Fruit fly (Drosophila melanogaster): ENCODE measurements around the gene Cht5.
A peak's percentile ranks its signal among the peaks of the same experiment; 100 is the strongest.

Cht5 gene

dm6 chr3R:13811737-13812136 is 44.4 kb downstream of the Cht5 start:
- no peak for TF ChIP-seq cic (GFP tag; optimal IDR thresholded peaks at IDR 0.05)
- TF ChIP-seq cnc (optimal IDR thresholded peaks at IDR 0.05): no peak
- TF ChIP-seq CG33017 (tag; optimal IDR thresholded peaks at IDR 0.05): no peak
- TF ChIP-seq CG7101 (tag; optimal IDR thresholded peaks at IDR 0.05): no peak
- TF ChIP-seq CG12768 (GFP tag; optimal IDR thresholded peaks at IDR 0.05): no peak
- TF ChIP-seq CG11617 (GFP tag; optimal IDR thresholded peaks at IDR 0.05): no peak
- no peak for TF ChIP-seq Crg-1 (GFP tag; optimal IDR thresholded peaks at IDR 0.05)
- TF ChIP-seq Clk (GFP tag; optimal IDR thresholded peaks at IDR 0.05): no peak
- no peak for TF ChIP-seq ovo (GFP tag; optimal IDR thresholded peaks at IDR 0.05)
- no peak for TF ChIP-seq pad (GFP tag; optimal IDR thresholded peaks at IDR 0.05)
- TF ChIP-seq CG14711 (tag; optimal IDR thresholded peaks at IDR 0.05): no peak
- no peak for TF ChIP-seq bab1 (GFP tag; optimal IDR thresholded peaks at IDR 0.05)
- no peak for TF ChIP-seq Mnt (GFP tag; optimal IDR thresholded peaks at IDR 0.05)
- TF ChIP-seq Hr96 (GFP tag; optimal IDR thresholded peaks at IDR 0.05): no peak
- TF ChIP-seq toe (GFP tag; optimal IDR thresholded peaks at IDR 0.05): no peak
- TF ChIP-seq CG5204 (GFP tag; optimal IDR thresholded peaks at IDR 0.05): no peak
- TF ChIP-seq CG1620 (GFP tag; optimal IDR thresholded peaks at IDR 0.05): no peak
- no peak for TF ChIP-seq tj (GFP tag; optimal IDR thresholded peaks at IDR 0.05)
- TF ChIP-seq kay (GFP tag; ENCODE audit: borderline replicate concordance): no peak

- TF ChIP-seq Clk (GFP tag; optimal IDR thresholded peaks at IDR 0.05): no peak
- TF ChIP-seq bab1 (GFP tag; optimal IDR thresholded peaks at IDR 0.05): peak; percentile 36
- TF ChIP-seq Mnt (GFP tag; optimal IDR thresholded peaks at IDR 0.05): peak; percentile 9
- TF ChIP-seq Crg-1 (GFP tag; optimal IDR thresholded peaks at IDR 0.05): peak; percentile 36
- peak; percentile 45 for TF ChIP-seq Hr96 (GFP tag; optimal IDR thresholded peaks at IDR 0.05)
- peak; percentile 79 for TF ChIP-seq tj (GFP tag; optimal IDR thresholded peaks at IDR 0.05)
- TF ChIP-seq pad (GFP tag; optimal IDR thresholded peaks at IDR 0.05): no peak
- TF ChIP-seq CG12768 (GFP tag; optimal IDR thresholded peaks at IDR 0.05): peak; percentile 4
These were observed 45.4 kb downstream of the Cht5 start, which contains the start of the genes tal-1A, tal-2A, tal-3A and tal-AA for dm6 chr3R:13812736-13813250. TSS of gene tal-1A (plus strand) at chr3R:13813109. TSS of gene tal-2A (plus strand) at chr3R:13813109. TSS of gene tal-3A (plus strand) at chr3R:13813109. TSS of gene tal-AA (plus strand) at chr3R:13813109.

- TF ChIP-seq CG33017 (tag; optimal IDR thresholded peaks at IDR 0.05) (peak; percentile 1), tj (GFP tag; optimal IDR thresholded peaks at IDR 0.05) (no peak), ovo (GFP tag; optimal IDR thresholded peaks at IDR 0.05) (no peak), CG14711 (tag; optimal IDR thresholded peaks at IDR 0.05) (no peak), pad (GFP tag; optimal IDR thresholded peaks at IDR 0.05) (no peak), kay (GFP tag; ENCODE audit: borderline replicate concordance) (peak; percentile 41), Mnt (GFP tag; optimal IDR thresholded peaks at IDR 0.05) (no peak)
These were observed 47.7 kb downstream of the Cht5 start for dm6 chr3R:13815022-13815440.

- TF ChIP-seq CG7101 (tag; optimal IDR thresholded peaks at IDR 0.05) (no peak), CG11617 (GFP tag; optimal IDR thresholded peaks at IDR 0.05) (no peak), kay (GFP tag; ENCODE audit: borderline replicate concordance) (peak; percentile 58), pad (GFP tag; optimal IDR thresholded peaks at IDR 0.05) (no peak)
These were observed 48.4 kb downstream of the Cht5 start for dm6 chr3R:13815566-13816374.

dm6 chr3R:13816375-13816711 is 49.0 kb downstream of the Cht5 start:
- TF ChIP-seq tj (GFP tag; optimal IDR thresholded peaks at IDR 0.05) (peak; percentile 6), CG7045 (GFP tag; optimal IDR thresholded peaks at IDR 0.05) (no peak)

dm6 chr3R:13817480-13818305 is 50.3 kb downstream of the Cht5 start:
- TF ChIP-seq CG5204 (GFP tag; optimal IDR thresholded peaks at IDR 0.05) (no peak), tj (GFP tag; optimal IDR thresholded peaks at IDR 0.05) (no peak)

- TF ChIP-seq CG5204 (GFP tag; optimal IDR thresholded peaks at IDR 0.05) (peak; percentile 40), bab1 (GFP tag; optimal IDR thresholded peaks at IDR 0.05) (no peak), pad (GFP tag; optimal IDR thresholded peaks at IDR 0.05) (peak; percentile 18), CG14711 (tag; optimal IDR thresholded peaks at IDR 0.05) (no peak), Mnt (GFP tag; optimal IDR thresholded peaks at IDR 0.05) (peak; percentile 57), Hr96 (GFP tag; optimal IDR thresholded peaks at IDR 0.05) (peak; percentile 2), CG1620 (GFP tag; optimal IDR thresholded peaks at IDR 0.05) (peak; percentile 30), Crg-1 (GFP tag; optimal IDR thresholded peaks at IDR 0.05) (peak; percentile 17), cic (GFP tag; optimal IDR thresholded peaks at IDR 0.05) (peak; percentile 14), Clk (GFP tag; optimal IDR thresholded peaks at IDR 0.05) (peak; percentile 3), toe (GFP tag; optimal IDR thresholded peaks at IDR 0.05) (peak; percentile 42), kay (GFP tag; ENCODE audit: borderline replicate concordance) (no peak), tj (GFP tag; optimal IDR thresholded peaks at IDR 0.05) (no peak), CG11617 (GFP tag; optimal IDR thresholded peaks at IDR 0.05) (peak; percentile 48), CG7045 (GFP tag; optimal IDR thresholded peaks at IDR 0.05) (peak; percentile 42), CG12768 (GFP tag; optimal IDR thresholded peaks at IDR 0.05) (peak; percentile 22), cnc (optimal IDR thresholded peaks at IDR 0.05) (no peak), CG7101 (tag; optimal IDR thresholded peaks at IDR 0.05) (peak; percentile 30), ovo (GFP tag; optimal IDR thresholded peaks at IDR 0.05) (peak; percentile 13), CG33017 (tag; optimal IDR thresholded peaks at IDR 0.05) (peak; percentile 7)
These were observed 51.7 kb downstream of the Cht5 start for dm6 chr3R:13819037-13819436.
